Worm (Caenorhabditis elegans): Measurements from ENCODE around the gene osgn-1.

DNA sequence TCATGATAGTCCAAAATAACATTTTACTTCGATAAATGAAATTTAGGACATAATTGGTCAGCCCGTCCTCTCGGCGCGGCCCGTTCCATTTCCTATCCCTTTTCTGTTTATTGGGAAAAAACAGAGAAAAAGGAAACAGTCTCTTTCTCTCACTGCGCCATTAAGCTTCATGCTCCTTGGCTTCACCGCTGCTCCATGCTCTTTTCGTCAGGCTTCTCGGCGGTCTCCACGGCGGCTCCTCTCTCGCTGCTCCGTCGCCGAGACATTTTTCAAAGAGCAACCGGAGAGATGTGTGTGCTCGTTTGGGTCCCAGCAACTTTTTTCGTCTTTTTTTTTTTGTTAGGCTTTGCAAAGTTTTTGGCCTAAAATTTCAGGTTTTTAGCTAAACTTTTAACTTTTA lies 3.7 kb downstream of the osgn-1 start:
- TF ChIP-seq him-1 (tag; optimal IDR thresholded peaks at IDR 0.05) (peak; percentile 27), dao-5 (tag; optimal IDR thresholded peaks at IDR 0.05) (no peak), W03F9.2 (tag; optimal IDR thresholded peaks at IDR 0.05) (no peak)
